Fruit fly (Drosophila melanogaster): ENCODE data around the gene hth.

Gene hth

dm6 chr3R:10597606-10598565 lies 41.5 kb downstream of the hth start (continued):
- no peak for TF ChIP-seq CG7745 (tag; optimal IDR thresholded peaks at IDR 0.05)
- TF ChIP-seq CG17802 (tag; optimal IDR thresholded peaks at IDR 0.05) = peak; percentile 57
- TF ChIP-seq Six4 (GFP tag; optimal IDR thresholded peaks at IDR 0.05) = peak; percentile 68
- peak; percentile 25 for TF ChIP-seq CG17912 (GFP tag; optimal IDR thresholded peaks at IDR 0.05)
- no peak for TF ChIP-seq hb (GFP tag; IDR thresholded peaks at IDR 0.05; ENCODE audit: partially characterized antibody)
- TF ChIP-seq Sin3A (optimal IDR thresholded peaks at IDR 0.05) = no peak
- no peak for TF ChIP-seq mld (GFP tag; IDR thresholded peaks at IDR 0.05; ENCODE audit: partially characterized antibody)
- TF ChIP-seq H15 (GFP tag; IDR thresholded peaks at IDR 0.05) = peak; percentile 87
- TF ChIP-seq chm (GFP tag; IDR thresholded peaks at IDR 0.05) = peak; percentile 88
- TF ChIP-seq Vsx1 (GFP tag; optimal IDR thresholded peaks at IDR 0.05) = peak; percentile 56
- TF ChIP-seq CG2129 (GFP tag; IDR thresholded peaks at IDR 0.05; ENCODE audit: partially characterized antibody) = no peak
- TF ChIP-seq mam (GFP tag; optimal IDR thresholded peaks at IDR 0.05) = peak; percentile 67
- TF ChIP-seq CG12299 (tag; optimal IDR thresholded peaks at IDR 0.05) = peak; percentile 80
- peak; percentile 46 for TF ChIP-seq HLHmδ (GFP tag; optimal IDR thresholded peaks at IDR 0.05)
- TF ChIP-seq CG18262 (tag; optimal IDR thresholded peaks at IDR 0.05) = peak; percentile 87
- no peak for TF ChIP-seq ftz-f1 (GFP tag; optimal IDR thresholded peaks at IDR 0.05)
- TF ChIP-seq tup (GFP tag; optimal IDR thresholded peaks at IDR 0.05) = peak; percentile 59
- TF ChIP-seq CG17568 (GFP tag; optimal IDR thresholded peaks at IDR 0.05) = peak; percentile 47
- TF ChIP-seq fru (optimal IDR thresholded peaks at IDR 0.05) = no peak
- TF ChIP-seq CG10565 (GFP tag; optimal IDR thresholded peaks at IDR 0.05) = no peak
- TF ChIP-seq eyg (GFP tag; optimal IDR thresholded peaks at IDR 0.05) = no peak
- TF ChIP-seq fu2 (GFP tag; optimal IDR thresholded peaks at IDR 0.05) = peak; percentile 20
- TF ChIP-seq lbe (GFP tag; optimal IDR thresholded peaks at IDR 0.05) = no peak
- peak; percentile 77 for TF ChIP-seq Nf-YA (GFP tag; IDR thresholded peaks at IDR 0.05)
- 0 out of 3 replicates have a peak, but pooled peaks have one; percentile 15 for TF ChIP-seq CG2199 (GFP tag; IDR thresholded peaks at IDR 0.05)
- TF ChIP-seq Side (GFP tag; optimal IDR thresholded peaks at IDR 0.05) = peak; percentile 39
- peak; percentile 73 for TF ChIP-seq sens-2 (GFP tag; IDR thresholded peaks at IDR 0.05)
- peak; percentile 90 for TF ChIP-seq unpg (GFP tag; optimal IDR thresholded peaks at IDR 0.05)
- peak; percentile 83 for TF ChIP-seq CG17361 (GFP tag; IDR thresholded peaks at IDR 0.05)
- TF ChIP-seq zfh2 (GFP tag; optimal IDR thresholded peaks at IDR 0.05) = peak; percentile 50
- TF ChIP-seq CG2678 (tag; optimal IDR thresholded peaks at IDR 0.05) = peak; percentile 91
- TF ChIP-seq CG4360 (GFP tag; IDR thresholded peaks at IDR 0.05) = peak; percentile 89
- no peak for TF ChIP-seq yki (optimal IDR thresholded peaks at IDR 0.05)
- TF ChIP-seq z (GFP tag; IDR thresholded peaks at IDR 0.05) = peak; percentile 50; the same call in 1 of the 3 replicates
- TF ChIP-seq TFAM (GFP tag; optimal IDR thresholded peaks at IDR 0.05) = no peak
- TF ChIP-seq lab (GFP tag; optimal IDR thresholded peaks at IDR 0.05) = peak; percentile 91
- peak; percentile 68 for TF ChIP-seq Hand (GFP tag; optimal IDR thresholded peaks at IDR 0.05)
- no peak for TF ChIP-seq zen2 (GFP tag; IDR thresholded peaks at IDR 0.05; ENCODE audit: partially characterized antibody)
- TF ChIP-seq sisA (GFP tag; IDR thresholded peaks at IDR 0.05) = peak; percentile 89
- peak; percentile 63 for TF ChIP-seq Mad (GFP tag; optimal IDR thresholded peaks at IDR 0.05)
- peak; percentile 64 for TF ChIP-seq CG7928 (GFP tag; optimal IDR thresholded peaks at IDR 0.05)
- TF ChIP-seq p53 (GFP tag; optimal IDR thresholded peaks at IDR 0.05) = peak; percentile 35
- TF ChIP-seq CG10462 (GFP tag; optimal IDR thresholded peaks at IDR 0.05) = peak; percentile 59
- TF ChIP-seq GATAe (GFP tag; conservative IDR thresholded peaks at IDR 0.05) = peak; percentile 40; the same call in 1 of the 2 replicates
- peak; percentile 79 for TF ChIP-seq Hsf (GFP tag; optimal IDR thresholded peaks at IDR 0.05)
- TF ChIP-seq CG18599 (GFP tag; optimal IDR thresholded peaks at IDR 0.05) = peak; percentile 87
- TF ChIP-seq sob (GFP tag; IDR thresholded peaks at IDR 0.05) = peak; percentile 92
- peak; percentile 92 for TF ChIP-seq slbo (GFP tag; IDR thresholded peaks at IDR 0.05)
- peak; percentile 40 for TF ChIP-seq pnt (GFP tag; optimal IDR thresholded peaks at IDR 0.05)

Data from whole organism, embryonic.